Worm (Caenorhabditis elegans) whole organism, L3 larva: ENCODE data around the gene pcyt-2.2.

Source experiments
- daf-12 ChIP-seq: fragments of 150-350 bp; optimal IDR thresholded peaks from 2 replicates; lab custom pipeline; 2014; ENCODE audit warnings: missing biosample characterization, missing genetic modification reagents, missing genetic modification characterization
- elt-2 ChIP-seq: sonication (generic microtip); optimal IDR thresholded peaks from 2 replicates; lab custom pipeline; 2016; ENCODE audit warnings: missing genetic modification reagents, mild to moderate bottlenecking, missing genetic modification characterization, missing compliant biosample characterization
- nhr-11 ChIP-seq: fragments of 150-350 bp; optimal IDR thresholded peaks from 2 replicates; lab custom pipeline; 2014; ENCODE audit warnings: missing biosample characterization, missing genetic modification characterization
- sea-2 ChIP-seq: fragments of 150-350 bp; sonication (generic microtip); optimal IDR thresholded peaks from 4 replicates; lab custom pipeline; 2014; ENCODE audit warnings: missing biosample characterization, missing genetic modification reagents, missing genetic modification characterization
- unc-39 ChIP-seq: sonication (generic microtip); optimal IDR thresholded peaks from 4 replicates; lab custom pipeline; 2017; ENCODE audit warnings: missing biosample characterization, missing genetic modification characterization

Gene pcyt-2.2

ce11 chrX:7932453-7932852 is 48.4 kb downstream of the pcyt-2.2 start:
- no peak for TF ChIP-seq unc-39
- no peak for TF ChIP-seq nhr-11 (tag; lab: Kevin White, UChicago)
- TF ChIP-seq elt-2 = no peak
- TF ChIP-seq sea-2 = no peak
- no peak for TF ChIP-seq daf-12 (tag; lab: Kevin White, UChicago)
- TF ChIP-seq, all 47 proteins: peak for 0
